Fruit fly (Drosophila melanogaster) whole organism, embryonic: ENCODE results near the gene CG31431.

ENCODE experiments used
- Adf1 ChIP-seq: fragments of 200-800 bp; sonication (Bioruptor generic); IDR thresholded peaks from 2 replicates; pipeline ENCODE4 v1.3.6; 2022; ENCODE audit warnings: missing biosample characterization, missing genetic modification characterization
- Aef1 ChIP-seq: fragments of 200-800 bp; sonication (Bioruptor generic); IDR thresholded peaks from 3 replicates; pipeline ENCODE4 v1.3.6; 2022; ENCODE audit warnings: missing biosample characterization, missing genetic modification characterization
- Atf-2 ChIP-seq: fragments of 200-800 bp; sonication (Bioruptor generic); optimal IDR thresholded peaks from 2 replicates; lab custom pipeline; 2016; ENCODE audit warnings: missing biosample characterization, missing genetic modification characterization
- Atf3 ChIP-seq: fragments of 200-800 bp; sonication (Bioruptor generic); optimal IDR thresholded peaks from 3 replicates; lab custom pipeline; 2016; ENCODE audit warnings: missing biosample characterization, missing genetic modification characterization
- CG10959 ChIP-seq: fragments of 200-800 bp; sonication (Bioruptor generic); IDR thresholded peaks from 2 replicates; pipeline ENCODE4 v1.3.6; 2022; ENCODE audit warnings: missing biosample characterization, missing genetic modification characterization
- CG11085 ChIP-seq: fragments of 200-800 bp; sonication (Bioruptor generic); IDR thresholded peaks from 2 replicates; pipeline ENCODE4 v1.3.6; 2022; ENCODE audit warnings: missing biosample characterization, missing genetic modification characterization
- CG11504 ChIP-seq: fragments of 200-800 bp; sonication (Bioruptor generic); optimal IDR thresholded peaks from 3 replicates; lab custom pipeline; 2019; ENCODE audit warnings: missing biosample characterization, mild to moderate bottlenecking, missing genetic modification characterization, moderate library complexity
- CG11560 ChIP-seq: fragments of 200-800 bp; sonication (Bioruptor generic); IDR thresholded peaks from 3 replicates; pipeline ENCODE4 v1.3.6; 2022; ENCODE audit warnings: missing biosample characterization, missing genetic modification characterization
- CG12219 ChIP-seq: fragments of 200-800 bp; sonication (Bioruptor generic); optimal IDR thresholded peaks from 3 replicates; lab custom pipeline; 2018; ENCODE audit warnings: missing biosample characterization, mild to moderate bottlenecking, missing genetic modification characterization
- CG13424 ChIP-seq: fragments of 200-800 bp; sonication (Bioruptor generic); optimal IDR thresholded peaks from 2 replicates; lab custom pipeline; 2019; ENCODE audit warnings: missing biosample characterization, mild to moderate bottlenecking, missing genetic modification characterization, moderate library complexity
- CG15601 ChIP-seq: fragments of 200-800 bp; sonication (Bioruptor generic); optimal IDR thresholded peaks from 3 replicates; lab custom pipeline; 2019; ENCODE audit warnings: missing biosample characterization, mild to moderate bottlenecking, missing genetic modification characterization, moderate library complexity
- CG17829 ChIP-seq: fragments of 200-800 bp; optimal IDR thresholded peaks from 2 replicates; lab custom pipeline; 2019; ENCODE audit warnings: missing biosample characterization, mild to moderate bottlenecking, missing genetic modification characterization, moderate library complexity
- CG18476 ChIP-seq: fragments of 200-800 bp; sonication (Bioruptor generic); optimal IDR thresholded peaks from 2 replicates; lab custom pipeline; 2016; ENCODE audit warnings: missing biosample characterization, mild to moderate bottlenecking, missing genetic modification characterization
- CG34422 ChIP-seq: fragments of 200-800 bp; sonication (Bioruptor generic); IDR thresholded peaks from 3 replicates; pipeline ENCODE4 v1.3.6; 2022; ENCODE audit warnings: missing biosample characterization, missing genetic modification characterization
- CG4854 ChIP-seq: fragments of 200-800 bp; sonication (Bioruptor generic); optimal IDR thresholded peaks from 2 replicates; lab custom pipeline; 2016; ENCODE audit warnings: missing biosample characterization, missing genetic modification characterization, inconsistent platforms
- CG6175 ChIP-seq: fragments of 200-800 bp; sonication (Bioruptor generic); IDR thresholded peaks from 3 replicates; pipeline ENCODE4 v1.3.6; 2022; ENCODE audit warnings: missing biosample characterization, missing genetic modification characterization
- CG7556 ChIP-seq: fragments of 200-800 bp; sonication (Bioruptor generic); optimal IDR thresholded peaks from 2 replicates; lab custom pipeline; 2017; ENCODE audit warnings: missing biosample characterization, mild to moderate bottlenecking, missing genetic modification characterization
- CG7839 ChIP-seq: fragments of 200-800 bp; sonication (Bioruptor generic); optimal IDR thresholded peaks from 3 replicates; lab custom pipeline; 2018; ENCODE audit warnings: missing biosample characterization, mild to moderate bottlenecking, missing genetic modification characterization, moderate library complexity
- CG9797 ChIP-seq: fragments of 200-800 bp; sonication (Bioruptor generic); optimal IDR thresholded peaks from 3 replicates; lab custom pipeline; 2018; ENCODE audit warnings: missing biosample characterization, mild to moderate bottlenecking, missing genetic modification characterization
- CoRest ChIP-seq: fragments of 200-800 bp; sonication (Bioruptor generic); optimal IDR thresholded peaks from 3 replicates; lab custom pipeline; 2018; ENCODE audit warnings: missing biosample characterization, mild to moderate bottlenecking, missing genetic modification characterization, moderate library complexity
- Dp ChIP-seq: fragments of 200-800 bp; sonication (Bioruptor generic); optimal IDR thresholded peaks from 2 replicates; lab custom pipeline; 2018; ENCODE audit warnings: missing biosample characterization, mild to moderate bottlenecking, missing genetic modification characterization, moderate library complexity
- H2.0 ChIP-seq: fragments of 200-800 bp; sonication (Bioruptor generic); IDR thresholded peaks from 2 replicates; pipeline ENCODE4 v1.3.6; 2022; ENCODE audit warnings: missing biosample characterization, missing genetic modification characterization
- Hr78 ChIP-seq, 2 experiments: fragments of 200-800 bp in 1 of 2; fragments of >200 bp in 1 of 2; sonication (Bioruptor generic) in 1 of 2; optimal IDR thresholded peaks; 2 replicates each; lab custom pipeline; 2017 to 2019; ENCODE audit warnings: missing biosample characterization in 2 of 2, missing genetic modification characterization in 2 of 2, mild to moderate bottlenecking in 1 of 2, moderate library complexity in 1 of 2
- Jarid2 ChIP-seq: fragments of 200-800 bp; sonication (Bioruptor generic); optimal IDR thresholded peaks from 3 replicates; lab custom pipeline; 2017; ENCODE audit warnings: mild to moderate bottlenecking, missing biosample characterization, missing genetic modification reagents, missing genetic modification characterization
- Med ChIP-seq: fragments of 200-800 bp; sonication (Bioruptor generic); peaks from one replicate; lab custom pipeline; 2016; ENCODE audit warnings: missing biosample characterization, missing genetic modification characterization, mild to moderate bottlenecking, inconsistent platforms, moderate library complexity
- PHDP ChIP-seq: fragments of 200-800 bp; sonication (Bioruptor generic); optimal IDR thresholded peaks from 3 replicates; lab custom pipeline; 2018; ENCODE audit warnings: missing biosample characterization, mild to moderate bottlenecking, missing genetic modification characterization, moderate library complexity
- Sox100B ChIP-seq: fragments of 200-800 bp; sonication (Bioruptor generic); optimal IDR thresholded peaks from 3 replicates; lab custom pipeline; 2018; ENCODE audit warnings: missing biosample characterization, mild to moderate bottlenecking, missing genetic modification characterization
- Spps ChIP-seq: fragments of 200-800 bp; sonication (Bioruptor generic); optimal IDR thresholded peaks from 2 replicates; lab custom pipeline; 2018; ENCODE audit warnings: missing biosample characterization, mild to moderate bottlenecking, missing genetic modification characterization
- Ssrp ChIP-seq: fragments of 200-800 bp; sonication (Bioruptor generic); optimal IDR thresholded peaks from 2 replicates; lab custom pipeline; 2018; ENCODE audit warnings: missing biosample characterization, mild to moderate bottlenecking, missing genetic modification characterization, moderate library complexity
- Xbp1 ChIP-seq: fragments of 200-800 bp; sonication (Bioruptor generic); optimal IDR thresholded peaks from 3 replicates; lab custom pipeline; 2016; ENCODE audit warnings: missing biosample characterization, mild to moderate bottlenecking, missing genetic modification characterization
- bsh ChIP-seq, 2 experiments: fragments of 200-800 bp; sonication (Bioruptor generic); optimal IDR thresholded peaks; 2 replicates each; lab custom pipeline; 2017 to 2018; ENCODE audit warnings: mild to moderate bottlenecking in 2 of 2, missing biosample characterization in 2 of 2, missing genetic modification characterization in 2 of 2, moderate library complexity in 1 of 2
- chif ChIP-seq, 2 experiments: fragments of 200-800 bp; sonication (Bioruptor generic); optimal IDR thresholded peaks; 3 replicates each; lab custom pipeline; 2016; ENCODE audit warnings: missing biosample characterization in 2 of 2, missing genetic modification characterization in 2 of 2
- crc ChIP-seq: fragments of 200-800 bp; sonication (Bioruptor generic); optimal IDR thresholded peaks from 2 replicates; lab custom pipeline; 2016; ENCODE audit warnings: missing biosample characterization, missing genetic modification characterization
- croc ChIP-seq: fragments of 200-800 bp; sonication (Bioruptor generic); conservative IDR thresholded peaks from 3 replicates; pipeline ENCODE4 v1.3.6; 2022; ENCODE audit warnings: missing biosample characterization, missing genetic modification characterization
- danr ChIP-seq: fragments of 200-800 bp; sonication (Bioruptor generic); IDR thresholded peaks from 2 replicates; pipeline ENCODE4 v1.3.6; 2022; ENCODE audit warnings: missing biosample characterization, missing genetic modification characterization
- gsb-n ChIP-seq: fragments of 200-800 bp; sonication (Bioruptor generic); optimal IDR thresholded peaks from 3 replicates; lab custom pipeline; 2018; ENCODE audit warnings: missing biosample characterization, mild to moderate bottlenecking, missing genetic modification characterization
- h ChIP-seq: fragments of >200 bp; optimal IDR thresholded peaks from 2 replicates; lab custom pipeline; 2017
- her ChIP-seq: fragments of 200-800 bp; sonication (Bioruptor generic); optimal IDR thresholded peaks from 2 replicates; lab custom pipeline; 2016; ENCODE audit warnings: missing biosample characterization, missing genetic modification characterization
- nerfin-2 ChIP-seq: fragments of 200-800 bp; sonication (Bioruptor generic); IDR thresholded peaks from 2 replicates; pipeline ENCODE4 v1.3.6; 2022; ENCODE audit warnings: missing biosample characterization, missing genetic modification characterization; ENCODE audit not compliant: partially characterized antibody
- nmo ChIP-seq: fragments of 200-800 bp; sonication (Bioruptor generic); optimal IDR thresholded peaks from 2 replicates; lab custom pipeline; 2018; ENCODE audit warnings: missing biosample characterization, mild to moderate bottlenecking, missing genetic modification characterization, moderate library complexity
- nom ChIP-seq: fragments of 200-800 bp; sonication (Bioruptor generic); optimal IDR thresholded peaks from 2 replicates; lab custom pipeline; 2017; ENCODE audit warnings: missing biosample characterization, missing genetic modification characterization, mild to moderate bottlenecking, moderate library complexity, missing genetic modification reagents
- odd ChIP-seq: fragments of 200-800 bp; sonication (Bioruptor generic); optimal IDR thresholded peaks from 2 replicates; lab custom pipeline; 2017; ENCODE audit warnings: missing biosample characterization, mild to moderate bottlenecking, missing genetic modification characterization
- pita ChIP-seq: fragments of 200-800 bp; sonication (Bioruptor generic); optimal IDR thresholded peaks from 2 replicates; lab custom pipeline; 2017; ENCODE audit warnings: missing biosample characterization, mild to moderate bottlenecking, missing genetic modification characterization
- pros ChIP-seq: fragments of 200-800 bp; sonication (Bioruptor generic); optimal IDR thresholded peaks from 3 replicates; lab custom pipeline; 2019; ENCODE audit warnings: missing biosample characterization, mild to moderate bottlenecking, missing genetic modification characterization, moderate library complexity
- psq ChIP-seq: fragments of 200-800 bp; sonication (Bioruptor generic); optimal IDR thresholded peaks from 2 replicates; lab custom pipeline; 2017; ENCODE audit warnings: missing biosample characterization, missing genetic modification characterization
- repo ChIP-seq: fragments of 200-800 bp; sonication (Bioruptor generic); optimal IDR thresholded peaks from 2 replicates; lab custom pipeline; 2016; ENCODE audit warnings: missing biosample characterization, missing genetic modification characterization
- salm ChIP-seq: fragments of 200-800 bp; sonication (Bioruptor generic); optimal IDR thresholded peaks from 2 replicates; lab custom pipeline; 2018; ENCODE audit warnings: missing biosample characterization, mild to moderate bottlenecking, missing genetic modification characterization
- sens ChIP-seq: fragments of 200-800 bp; sonication (Bioruptor generic); peaks from one replicate; lab custom pipeline; 2016; ENCODE audit warnings: missing biosample characterization, missing genetic modification characterization
- sima ChIP-seq: fragments of 200-800 bp; sonication (Bioruptor generic); optimal IDR thresholded peaks from 2 replicates; lab custom pipeline; 2016; ENCODE audit warnings: missing biosample characterization, missing genetic modification characterization
- tap ChIP-seq: fragments of 200-800 bp; optimal IDR thresholded peaks from 3 replicates; lab custom pipeline; 2019; ENCODE audit warnings: missing biosample characterization, mild to moderate bottlenecking, missing genetic modification characterization, moderate library complexity
- yki ChIP-seq: fragments of >200 bp; optimal IDR thresholded peaks from 3 replicates; lab custom pipeline; 2018

The CG31431 gene

dm6 chr3R:21887588-21888007 lies 17.1 kb downstream of the CG31431 start (continued):
- TF ChIP-seq CoRest, result peak; percentile 45
- TF ChIP-seq Atf3 (GFP tag; lab: Kevin White, UChicago), result no peak
- peak; percentile 39; the same call in 1 of the 3 replicates for TF ChIP-seq Aef1 (GFP tag; lab: Robert Waterston, UW)
- no peak for TF ChIP-seq Atf-2 (GFP tag; lab: Kevin White, UChicago)
- TF ChIP-seq pita (GFP tag; lab: Kevin White, UChicago), result no peak
- TF ChIP-seq CG11560 (tag; lab: Robert Waterston, UW), result no peak
- TF ChIP-seq gsb-n (tag; lab: Kevin White, UChicago), result no peak
- 0 out of 2 replicates have a peak, but pooled peaks have one; percentile 23 for TF ChIP-seq CG10959 (GFP tag; lab: Robert Waterston, UW)
- no peak for TF ChIP-seq salm
- TF ChIP-seq CG34422 (GFP tag; lab: Robert Waterston, UW), result peak; percentile 33; the same call in 2 of the 3 replicates
- no peak for TF ChIP-seq Jarid2 (GFP tag; lab: Kevin White, UChicago)
- no peak for TF ChIP-seq yki (lab: Kevin White, UChicago)
- no peak for TF ChIP-seq pros
- TF ChIP-seq chif (GFP tag; optimal IDR thresholded peaks at IDR 0.05; lab: Kevin White, UChicago), result peak in 1 of 2 experiments; percentile 8
- TF ChIP-seq tap, result no peak
- TF ChIP-seq CG18476 (GFP tag; lab: Kevin White, UChicago), result peak; percentile 36
- no peak for TF ChIP-seq Spps (tag; lab: Kevin White, UChicago)
- TF ChIP-seq bsh (GFP tag; optimal IDR thresholded peaks at IDR 0.05; lab: Kevin White, UChicago), result peak in 1 of 2 experiments; percentile 35
- TF ChIP-seq CG11085 (GFP tag; lab: Robert Waterston, UW), result 0 out of 2 replicates have a peak, but pooled peaks have one; percentile 19
- TF ChIP-seq her, result no peak
- TF ChIP-seq psq (GFP tag; lab: Kevin White, UChicago), result no peak
- TF ChIP-seq CG11504, result no peak
- no peak for TF ChIP-seq repo
- TF ChIP-seq Xbp1 (GFP tag; lab: Kevin White, UChicago), result peak; percentile 42
- TF ChIP-seq danr, result peak; percentile 24; the same call in 1 of the 2 replicates
- TF ChIP-seq H2.0 (GFP tag; lab: Robert Waterston, UW), result no peak; the same call in 1 of the 2 replicates
- TF ChIP-seq CG12219 (GFP tag; lab: Kevin White, UChicago), result no peak
- TF ChIP-seq Adf1, result 0 out of 2 replicates have a peak, but pooled peaks have one; percentile 1
- peak; percentile 79 for TF ChIP-seq nmo (GFP tag; lab: Kevin White, UChicago)
- peak; percentile 50 for TF ChIP-seq CG7556 (GFP tag; lab: Kevin White, UChicago)
- TF ChIP-seq croc (GFP tag; lab: Robert Waterston, UW), result peak; percentile 35; the same call in 1 of the 3 replicates
- TF ChIP-seq PHDP (tag; lab: Kevin White, UChicago), result no peak
- no peak for TF ChIP-seq sima
- peak; percentile 12 for TF ChIP-seq Sox100B (GFP tag; lab: Kevin White, UChicago)
- no peak for TF ChIP-seq crc
- TF ChIP-seq CG7839 (tag; lab: Kevin White, UChicago), result peak; percentile 75
- TF ChIP-seq CG13424 (tag; lab: Kevin White, UChicago), result peak; percentile 18
- TF ChIP-seq h, result no peak
- TF ChIP-seq odd (GFP tag; lab: Kevin White, UChicago), result no peak
- TF ChIP-seq CG17829 (tag; lab: Kevin White, UChicago), result peak; percentile 49
- TF ChIP-seq Dp, result no peak
- no peak for TF ChIP-seq nom
- peak; percentile 51 for TF ChIP-seq sens (GFP tag; lab: Kevin White, UChicago)
- peak; percentile 1 for TF ChIP-seq CG15601 (tag; lab: Kevin White, UChicago)
- TF ChIP-seq Med, result peak; percentile 85
- TF ChIP-seq Hr78 (GFP tag; optimal IDR thresholded peaks at IDR 0.05; lab: Kevin White, UChicago), result no peak
- TF ChIP-seq CG6175, result no peak
- peak; percentile 15 for TF ChIP-seq Ssrp (tag; lab: Kevin White, UChicago)
- no peak for TF ChIP-seq nerfin-2
- no peak for TF ChIP-seq CG4854
- TF ChIP-seq CG9797 (GFP tag; lab: Kevin White, UChicago), result no peak
